Worm (Caenorhabditis elegans) whole organism, L4 larva: ENCODE results near the gene ech-6.

Source experiments
- daf-12 ChIP-seq: fragments of 150-350 bp; optimal IDR thresholded peaks from 2 replicates; lab custom pipeline; 2014; ENCODE audit warnings: missing biosample characterization, missing genetic modification reagents, missing genetic modification characterization
- hlh-30 ChIP-seq: sonication (generic microtip); optimal IDR thresholded peaks from 2 replicates; lab custom pipeline; 2017; ENCODE audit warnings: antibody characterized with exemption, mild to moderate bottlenecking, missing genetic modification characterization, missing compliant biosample characterization; ENCODE audit not compliant: insufficient read depth
- nhr-11 ChIP-seq: fragments of 150-350 bp; optimal IDR thresholded peaks from 2 replicates; lab custom pipeline; 2014; ENCODE audit warnings: missing biosample characterization, missing genetic modification characterization
- nhr-28 ChIP-seq: fragments of 150-350 bp; optimal IDR thresholded peaks from 2 replicates; lab custom pipeline; 2014; ENCODE audit warnings: missing biosample characterization, missing genetic modification characterization
- nhr-6 ChIP-seq: fragments of 150-350 bp; optimal IDR thresholded peaks from 2 replicates; lab custom pipeline; 2014; ENCODE audit warnings: missing biosample characterization, missing genetic modification characterization
- unc-62 ChIP-seq, 3 experiments: fragments of 150-350 bp in 1 of 3; sonication (generic microtip); optimal IDR thresholded peaks in 2 of 3; peaks in 1 of 3; 1 replicate in 1 of 3; 2 replicates in 2 of 3; lab custom pipeline; 2014 to 2017; ENCODE audit warnings: missing biosample characterization in 3 of 3, missing genetic modification characterization in 3 of 3, missing genetic modification reagents in 3 of 3, missing genotype in 1 of 3
- zag-1 ChIP-seq: fragments of 150-350 bp; optimal IDR thresholded peaks from 2 replicates; lab custom pipeline; 2014; ENCODE audit warnings: missing biosample characterization, missing genetic modification characterization

DNA sequence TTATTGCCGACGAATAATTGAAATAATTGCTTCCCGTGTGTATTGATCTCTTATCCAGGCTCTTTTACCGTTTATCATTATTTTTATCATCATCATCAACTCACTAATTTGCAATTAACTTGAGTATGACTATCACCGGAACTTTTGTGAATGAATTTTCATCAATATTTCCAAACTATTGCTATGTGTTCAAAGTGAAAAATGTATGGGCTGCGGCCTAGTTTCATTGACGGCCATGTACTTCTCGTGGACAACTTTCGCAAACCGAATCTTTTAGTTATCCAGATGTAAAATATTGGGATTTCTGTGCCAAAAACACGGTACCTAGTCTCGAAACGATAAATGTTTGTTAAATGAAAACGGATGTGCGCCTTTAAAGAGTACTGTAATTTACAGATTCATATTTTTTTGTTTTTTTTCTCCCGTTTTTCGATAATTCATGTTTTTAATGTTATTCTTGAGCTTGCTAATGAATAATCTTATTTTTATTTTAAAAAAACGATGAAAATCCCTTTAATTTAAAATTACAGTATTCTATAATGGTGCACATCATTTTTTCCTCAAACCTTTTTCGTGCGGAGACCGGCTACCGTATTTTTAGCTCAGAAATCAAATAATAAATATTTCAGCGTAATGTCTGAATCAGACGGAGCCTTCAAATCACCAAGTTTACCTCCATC is 45.9 kb upstream of the ech-6 start, which contains the start of gene ZK632.2:
- TF ChIP-seq nhr-6 (tag; lab: Kevin White, UChicago) (no peak), unc-62 (GFP tag; optimal IDR thresholded peaks at IDR 0.05 in 1 of 2; lab: Kevin White, UChicago) (no peak), unc-62 (tag; optimal IDR thresholded peaks at IDR 0.05; lab: Kevin White, UChicago) (no peak), nhr-28 (tag; lab: Kevin White, UChicago) (no peak), daf-12 (tag; lab: Kevin White, UChicago) (no peak), nhr-11 (no peak), zag-1 (tag; lab: Kevin White, UChicago) (no peak), hlh-30 (tag; lab: Kevin White, UChicago) (no peak)
